Fruit fly (Drosophila melanogaster) whole organism, wandering third instar larva: ENCODE results near the gene CG42240.

ENCODE experiments used
- Abd-B ChIP-seq: fragments of >200 bp; optimal IDR thresholded peaks from 2 replicates; lab custom pipeline; 2017; ENCODE audit warnings: missing biosample characterization, missing genetic modification characterization
- CG32264 ChIP-seq: fragments of 200-800 bp; sonication (Bioruptor generic); optimal IDR thresholded peaks from 2 replicates; lab custom pipeline; 2016; ENCODE audit warnings: missing biosample characterization, missing genetic modification characterization
- Myc ChIP-seq: fragments of >200 bp; optimal IDR thresholded peaks from 2 replicates; lab custom pipeline; 2017
- OdsH ChIP-seq: fragments of 200-800 bp; sonication (Bioruptor generic); optimal IDR thresholded peaks from 2 replicates; lab custom pipeline; 2016; ENCODE audit warnings: missing biosample characterization, mild to moderate bottlenecking, missing genetic modification characterization
- Vsx2 ChIP-seq: fragments of 200-300, 225-300 bp; sonication (Bioruptor generic); optimal IDR thresholded peaks from 2 replicates; lab custom pipeline; 2018; ENCODE audit warnings: missing biosample characterization, missing genetic modification characterization; ENCODE audit not compliant: partially characterized antibody
- h ChIP-seq: fragments of 200-800 bp; sonication (Bioruptor generic); optimal IDR thresholded peaks from 3 replicates; lab custom pipeline; 2016; ENCODE audit warnings: missing biosample characterization, mild to moderate bottlenecking, missing genetic modification characterization
- lola ChIP-seq: fragments of >200 bp; optimal IDR thresholded peaks from 2 replicates; lab custom pipeline; 2017; ENCODE audit warnings: missing biosample characterization, missing genetic modification characterization
- psq ChIP-seq: fragments of 200-800 bp; sonication (Bioruptor generic); optimal IDR thresholded peaks from 3 replicates; lab custom pipeline; 2017; ENCODE audit warnings: missing biosample characterization, mild to moderate bottlenecking, missing genetic modification characterization, moderate library complexity
- rgr ChIP-seq: fragments of 200-800 bp; sonication (Bioruptor generic); optimal IDR thresholded peaks from 3 replicates; lab custom pipeline; 2016; ENCODE audit warnings: missing biosample characterization, mild to moderate bottlenecking, missing genetic modification characterization

DNA sequence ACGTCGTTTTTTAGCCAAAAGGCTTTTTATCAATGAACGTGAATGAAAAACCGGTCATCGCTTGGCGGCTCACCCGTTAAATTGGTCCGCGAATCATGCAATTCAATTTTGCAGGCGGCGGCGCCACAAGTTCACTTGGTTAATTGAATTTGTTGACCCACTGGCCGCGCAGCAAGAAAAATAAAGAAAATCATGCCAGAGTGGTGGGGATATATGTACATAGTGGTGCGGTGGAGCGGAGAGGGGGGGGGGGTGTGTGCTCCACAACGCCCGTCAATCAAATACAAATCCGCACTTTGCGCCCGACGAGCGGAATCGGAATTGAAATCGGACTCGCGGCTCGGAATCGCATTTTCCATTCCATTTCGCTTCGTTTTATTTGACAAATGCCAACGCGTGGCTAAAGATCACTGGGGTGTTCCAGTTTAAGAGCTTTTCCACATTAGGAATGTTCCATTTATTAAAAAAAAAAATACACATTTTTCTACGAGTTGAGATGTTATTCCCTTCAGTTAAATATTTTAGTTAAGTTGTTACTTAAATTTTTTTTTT, 26.9 kb downstream of the CG42240 start:
- no peak for TF ChIP-seq Vsx2 (GFP tag; lab: Kevin White, UChicago)
- no peak for TF ChIP-seq Abd-B
- no peak for TF ChIP-seq lola (GFP tag; lab: Kevin White, UChicago)
- TF ChIP-seq h: no peak
- TF ChIP-seq rgr (GFP tag; lab: Kevin White, UChicago): no peak
- TF ChIP-seq psq: no peak
- no peak for TF ChIP-seq OdsH
- TF ChIP-seq Myc (lab: Kevin White, UChicago): no peak
- TF ChIP-seq CG32264 (GFP tag; lab: Kevin White, UChicago): no peak
